Worm (Caenorhabditis elegans): Measurements from ENCODE around the gene ZK593.3.

The ZK593.3 gene

DNA sequence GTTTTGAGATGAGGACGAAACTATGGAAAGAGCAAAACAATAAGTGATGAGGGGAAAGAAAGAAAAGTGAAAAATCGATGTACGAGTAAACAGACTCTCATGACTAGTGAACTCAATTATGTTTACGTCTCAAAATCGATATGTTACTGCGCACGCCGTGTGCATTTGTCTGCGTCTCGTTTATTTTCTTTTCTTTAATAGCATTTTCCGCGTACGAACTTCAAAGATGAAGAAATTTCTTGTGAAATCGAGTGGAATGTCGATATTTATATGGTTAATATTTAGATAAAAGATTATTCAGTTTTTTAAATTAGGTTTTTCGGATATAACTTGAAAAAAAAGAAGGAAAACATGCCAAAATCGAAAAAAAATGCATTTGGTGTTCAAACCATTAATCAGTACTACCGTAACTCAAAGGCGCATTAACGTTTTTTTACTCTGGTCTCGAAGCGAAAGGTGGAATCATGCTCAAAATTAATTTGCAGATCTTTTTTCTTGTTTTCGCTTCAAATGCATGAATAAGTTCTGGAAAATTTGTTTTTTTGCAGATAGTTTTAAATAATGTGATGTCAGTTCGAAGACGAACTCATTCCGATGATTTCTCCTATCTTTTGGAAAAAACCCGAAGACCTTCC lies 21.5 kb downstream of the ZK593.3 start, which contains the start of gene fic-1 (continued):
- TF ChIP-seq egl-13 (tag; optimal IDR thresholded peaks at IDR 0.05) (peak; percentile 51), hpl-2 (GFP tag; optimal IDR thresholded peaks at IDR 0.05) (no peak), unc-62 (GFP tag; optimal IDR thresholded peaks at IDR 0.05) (no peak), ceh-88 (GFP tag; IDR thresholded peaks at IDR 0.05) (no peak), lsy-2 (tag; optimal IDR thresholded peaks at IDR 0.05) (peak; percentile 60 to 74), snu-23 (GFP tag; optimal IDR thresholded peaks at IDR 0.05) (peak; percentile 64), C16A3.4 (tag; optimal IDR thresholded peaks at IDR 0.05) (no peak), nhr-11 (tag; optimal IDR thresholded peaks at IDR 0.05) (no peak), lin-15B (tag; optimal IDR thresholded peaks at IDR 0.05) (no peak), swsn-7 (tag; optimal IDR thresholded peaks at IDR 0.05) (peak; percentile 65), hlh-17 (GFP tag; optimal IDR thresholded peaks at IDR 0.05; ENCODE audit: borderline replicate concordance) (no peak), lin-39 (tag; optimal IDR thresholded peaks at IDR 0.05) (no peak), lin-35 (GFP tag; optimal IDR thresholded peaks at IDR 0.05) (peak; percentile 51 to 61), alr-1 (tag; optimal IDR thresholded peaks at IDR 0.05; ENCODE audit: borderline replicate concordance) (no peak), pag-3 (tag; optimal IDR thresholded peaks at IDR 0.05; ENCODE audit: borderline replicate concordance, insufficient read depth) (no peak), lin-14 (GFP tag; optimal IDR thresholded peaks at IDR 0.05) (peak; percentile 96), dpl-1 (GFP tag; optimal IDR thresholded peaks at IDR 0.05) (peak in 1 of 3 experiments; percentile 49), tlp-1 (tag; optimal IDR thresholded peaks at IDR 0.05) (no peak), nhr-20 (tag; optimal IDR thresholded peaks at IDR 0.05) (peak; percentile 35), nhr-12 (tag; optimal IDR thresholded peaks at IDR 0.05) (no peak), efl-1 (optimal IDR thresholded peaks at IDR 0.05) (peak; percentile 42 to 57), efl-1 (GFP tag; optimal IDR thresholded peaks at IDR 0.05 in 1 of 2) (peak; percentile 19 to 52), nhr-19 (GFP tag; conservative IDR thresholded peaks at IDR 0.05) (peak; percentile 46), tbx-2 (tag; optimal IDR thresholded peaks at IDR 0.05) (peak; percentile 63), ceh-90 (tag; optimal IDR thresholded peaks at IDR 0.05) (no peak), elt-3 (tag; optimal IDR thresholded peaks at IDR 0.05) (no peak), ama-1 (optimal IDR thresholded peaks at IDR 0.05) (no peak), F16B12.6 (tag; optimal IDR thresholded peaks at IDR 0.05) (no peak), vab-15 (tag; optimal IDR thresholded peaks at IDR 0.05) (no peak), nhr-85 (tag) (peak; percentile 57), unc-30 (tag; optimal IDR thresholded peaks at IDR 0.05) (no peak), jun-1 (tag; optimal IDR thresholded peaks at IDR 0.05) (peak; percentile 16), nhr-84 (tag; optimal IDR thresholded peaks at IDR 0.05) (no peak)

DNA sequence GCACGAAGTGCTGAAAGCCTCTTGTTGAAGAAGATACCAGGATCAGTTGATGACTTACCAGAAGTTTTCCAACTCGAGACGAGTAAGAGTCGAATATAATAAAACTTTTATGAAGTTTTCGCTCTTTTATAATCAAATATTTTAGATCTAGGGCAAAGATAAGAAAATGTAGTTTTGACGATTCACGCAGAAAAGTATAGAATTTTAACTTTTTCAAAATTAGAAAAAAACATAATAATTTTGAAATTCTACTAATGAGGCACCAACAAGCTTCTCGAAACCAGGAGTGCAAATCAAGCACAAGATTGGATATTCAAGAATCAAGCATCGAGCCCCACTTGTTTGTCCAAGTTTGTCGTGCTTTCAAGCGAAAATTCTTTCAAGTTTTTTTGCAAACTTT lies 33.3 kb downstream of the ZK593.3 start, which contains the start of gene Y69E1A.1:
TSS of gene Y69E1A.1 (minus strand) at position 101 of the 400 bp plus-strand sequence.
- no peak for TF ChIP-seq Y116A8C.19 (tag; optimal IDR thresholded peaks at IDR 0.05; ENCODE audit: borderline replicate concordance)
- TF ChIP-seq ama-1 (optimal IDR thresholded peaks at IDR 0.05): no peak
- TF ChIP-seq unc-62 (GFP tag; optimal IDR thresholded peaks at IDR 0.05): no peak
- no peak for TF ChIP-seq skn-1 (tag; optimal IDR thresholded peaks at IDR 0.05)
- TF ChIP-seq egl-27 (tag; optimal IDR thresholded peaks at IDR 0.05): no peak
- TF ChIP-seq unc-98 (GFP tag; IDR thresholded peaks at IDR 0.05): no peak
- TF ChIP-seq mdl-1 (tag; optimal IDR thresholded peaks at IDR 0.05): no peak
- TF ChIP-seq tlp-1 (tag; optimal IDR thresholded peaks at IDR 0.05): no peak
- TF ChIP-seq unc-30 (tag; optimal IDR thresholded peaks at IDR 0.05): no peak
- TF ChIP-seq xbp-1 (tag; optimal IDR thresholded peaks at IDR 0.05): no peak
- TF ChIP-seq ceh-8 (GFP tag; optimal IDR thresholded peaks at IDR 0.05): no peak
- TF ChIP-seq ets-5 (GFP tag; IDR thresholded peaks at IDR 0.05): no peak
